Worm (Caenorhabditis elegans): ENCODE results near the gene Y39A3A.4.

DNA sequence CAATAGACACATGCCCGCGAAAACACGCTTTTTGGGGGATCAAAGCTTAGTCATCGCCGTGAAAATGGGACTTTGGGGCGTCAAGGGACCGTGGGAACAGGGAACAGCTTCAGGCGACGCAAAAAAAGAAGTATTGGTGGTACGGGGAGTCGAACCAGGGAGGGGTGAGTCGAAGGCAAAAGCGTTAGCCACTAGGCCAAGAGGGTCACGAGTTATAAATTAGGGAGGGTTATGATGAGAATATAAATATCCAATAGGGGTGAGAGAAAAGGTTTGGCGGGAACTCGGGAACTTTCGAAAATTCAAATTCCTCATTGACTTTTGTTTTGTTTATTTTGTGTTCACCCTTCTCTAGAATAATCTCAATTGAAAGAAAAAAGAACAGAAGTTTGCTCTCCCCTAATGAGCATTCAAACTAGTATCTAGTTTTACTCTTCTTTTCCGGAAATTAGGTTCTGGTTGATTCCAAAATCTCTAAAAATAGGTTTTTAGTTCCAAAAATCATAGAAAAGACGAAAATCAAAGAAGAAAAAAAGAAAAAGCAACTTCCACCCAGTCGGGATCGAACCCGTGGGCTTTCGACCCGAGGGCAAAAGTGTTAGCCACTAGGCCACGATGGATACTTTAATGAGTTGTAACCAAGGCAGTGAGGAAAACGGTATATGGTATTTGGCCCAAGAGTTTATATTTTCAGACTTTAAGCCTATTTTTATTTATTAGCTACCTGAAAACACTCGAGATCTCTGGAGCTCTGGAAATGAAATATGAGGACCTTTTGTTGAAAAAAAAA, 45.4 kb downstream of the Y39A3A.4 start:
- no peak for TF ChIP-seq nhr-23 (tag; optimal IDR thresholded peaks at IDR 0.05)
- no peak for TF ChIP-seq ceh-16 (tag; optimal IDR thresholded peaks at IDR 0.05)
- TF ChIP-seq mab-5 (tag; optimal IDR thresholded peaks at IDR 0.05), result no peak
- TF ChIP-seq unc-62 (GFP tag; optimal IDR thresholded peaks at IDR 0.05), result no peak

All from whole organism, L2 larva.